Fruit fly (Drosophila melanogaster): Measurements from ENCODE around the gene CG7275.

DNA sequence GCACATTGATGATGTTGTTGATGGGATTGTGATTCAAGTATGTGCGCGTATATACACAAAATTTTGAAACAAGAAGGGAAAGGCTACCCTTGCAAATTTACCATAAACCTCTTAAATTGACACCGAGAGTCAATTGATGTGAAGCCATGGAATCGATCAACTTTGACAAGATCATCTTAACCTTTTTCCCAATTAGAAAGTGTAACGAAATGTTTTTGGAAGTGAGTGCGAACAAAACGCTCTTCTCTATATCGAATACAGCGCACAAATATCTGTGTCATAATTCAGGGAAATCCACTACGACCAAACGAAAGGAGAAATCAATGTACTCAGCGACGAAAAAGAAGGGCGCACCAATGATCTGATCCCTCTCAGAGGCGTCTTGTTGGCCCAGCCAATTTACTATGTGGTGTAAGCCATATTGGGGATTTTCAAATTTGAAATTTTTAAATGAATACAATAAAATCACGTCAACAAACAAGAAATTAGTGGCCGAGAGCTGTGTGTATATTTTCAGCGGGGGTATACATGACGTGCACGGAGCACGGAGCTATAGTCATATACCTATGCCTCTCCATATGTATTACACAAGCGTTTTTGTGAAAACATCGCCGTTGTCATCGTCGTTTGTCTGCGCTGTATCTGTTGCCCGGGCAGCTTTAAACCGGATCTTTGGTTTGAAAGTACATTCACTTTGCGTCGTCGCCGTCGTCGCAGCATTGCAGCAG is 34.8 kb downstream of the CG7275 start:
- no peak for TF ChIP-seq CTCF (optimal IDR thresholded peaks at IDR 0.05)
- TF ChIP-seq CG8478 (optimal IDR thresholded peaks at IDR 0.05), result no peak
